Worm (Caenorhabditis elegans) whole organism, early embryonic: ENCODE results near the gene tag-335.

Experiments used
- aly-1 ChIP-seq: sonication (generic microtip); optimal IDR thresholded peaks from 2 replicates; lab custom pipeline; 2016; ENCODE audit warnings: missing genetic modification characterization, missing compliant biosample characterization
- ama-1 ChIP-seq: fragments of 150-350 bp; optimal IDR thresholded peaks from 2 replicates; lab custom pipeline; 2014
- flt-1 ChIP-seq: fragments of 200-800 bp; sonication (Bioruptor generic); IDR thresholded peaks from 2 replicates; pipeline ENCODE4 v1.3.6; 2022; ENCODE audit warnings: missing genetic modification characterization, missing compliant biosample characterization
- hmbx-1 ChIP-seq: sonication (generic microtip); optimal IDR thresholded peaks from 2 replicates; lab custom pipeline; 2016; ENCODE audit warnings: mild to moderate bottlenecking, missing genetic modification characterization, missing compliant biosample characterization
- hnd-1 ChIP-seq: sonication (generic microtip); optimal IDR thresholded peaks from 2 replicates; lab custom pipeline; 2016; ENCODE audit warnings: missing genetic modification characterization, missing compliant biosample characterization
- pes-1 ChIP-seq: fragments of 200-800 bp; sonication (Bioruptor generic); IDR thresholded peaks from 2 replicates; pipeline ENCODE4 v1.3.6; 2022; ENCODE audit warnings: missing genetic modification reagents, missing genetic modification characterization, missing compliant biosample characterization
- sea-1 ChIP-seq: fragments of 200-800 bp; sonication (Bioruptor generic); conservative IDR thresholded peaks from 2 replicates; pipeline ENCODE4 v1.3.6; 2022; ENCODE audit warnings: missing genetic modification characterization, missing compliant biosample characterization
- tbx-37 ChIP-seq: fragments of 200-800 bp; sonication (Bioruptor generic); conservative IDR thresholded peaks from 2 replicates; pipeline ENCODE4 v1.3.6; 2022; ENCODE audit warnings: missing genetic modification reagents, missing genetic modification characterization, missing compliant biosample characterization

DNA sequence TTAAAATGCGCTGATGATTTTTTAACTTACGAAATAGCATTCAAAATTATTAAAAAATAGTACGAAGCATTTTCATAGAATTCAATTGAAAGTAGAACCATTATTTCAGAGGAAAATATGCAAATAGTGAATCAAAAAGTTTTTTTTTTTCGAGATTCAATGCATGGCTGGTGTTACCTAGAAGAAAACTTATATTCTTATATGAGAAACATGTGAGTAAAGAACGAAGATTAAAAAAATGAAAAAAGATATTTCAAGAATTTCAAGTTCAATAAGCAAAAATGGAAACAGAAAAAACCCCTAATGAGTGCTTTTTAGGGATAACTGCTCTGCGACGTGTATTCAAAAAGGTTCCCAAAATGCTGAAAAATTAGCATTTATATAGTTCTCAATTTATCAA is 42.4 kb downstream of the tag-335 start, which contains the start of gene sre-16:
- TF ChIP-seq sea-1 (GFP tag; lab: Robert Waterston, UW) (no peak), hnd-1 (no peak), pes-1 (GFP tag; lab: Robert Waterston, UW) (no peak), ama-1 (no peak), tbx-37 (GFP tag; lab: Robert Waterston, UW) (no peak), flt-1 (GFP tag; lab: Robert Waterston, UW) (no peak), hmbx-1 (tag; lab: Kevin White, UChicago) (no peak), aly-1 (tag; lab: Kevin White, UChicago) (no peak)
